Worm (Caenorhabditis elegans): ENCODE data around the gene B0416.10.

Gene B0416.10

DNA sequence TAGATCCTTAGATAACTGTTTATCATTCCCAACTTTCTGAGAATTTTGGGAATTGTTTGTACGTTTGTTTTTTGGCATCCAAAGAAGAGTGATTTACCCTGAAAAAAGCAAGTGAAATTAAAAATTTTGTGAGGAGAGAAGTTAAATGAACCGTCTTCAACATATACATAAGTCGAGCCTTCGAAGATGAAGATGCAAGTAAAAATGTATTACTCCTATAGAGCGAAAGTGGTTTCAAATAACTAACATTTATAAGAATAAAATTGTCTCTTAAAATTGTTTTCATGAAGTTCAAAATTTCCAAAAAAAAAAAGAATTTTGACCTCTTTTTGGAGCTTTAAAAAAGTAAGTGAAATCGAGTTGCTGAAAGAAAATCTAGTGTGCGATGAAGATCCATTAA, at the start of gene B0416.10:
TSS of gene B0416.10 (minus strand) at position 101 of the 400 bp plus-strand sequence.
- TF ChIP-seq flt-1 (GFP tag; IDR thresholded peaks at IDR 0.05) (no peak), klf-2 (GFP tag; conservative IDR thresholded peaks at IDR 0.05) (no peak), tab-1 (GFP tag; IDR thresholded peaks at IDR 0.05) (no peak), T22C8.4 (GFP tag; IDR thresholded peaks at IDR 0.05) (no peak), ztf-29 (GFP tag; IDR thresholded peaks at IDR 0.05) (no peak), ztf-23 (GFP tag; IDR thresholded peaks at IDR 0.05) (no peak), ref-1 (GFP tag; conservative IDR thresholded peaks at IDR 0.05) (no peak), cog-1 (tag; optimal IDR thresholded peaks at IDR 0.05) (no peak), med-1 (GFP tag; optimal IDR thresholded peaks at IDR 0.05; ENCODE audit: insufficient read depth) (no peak)

DNA sequence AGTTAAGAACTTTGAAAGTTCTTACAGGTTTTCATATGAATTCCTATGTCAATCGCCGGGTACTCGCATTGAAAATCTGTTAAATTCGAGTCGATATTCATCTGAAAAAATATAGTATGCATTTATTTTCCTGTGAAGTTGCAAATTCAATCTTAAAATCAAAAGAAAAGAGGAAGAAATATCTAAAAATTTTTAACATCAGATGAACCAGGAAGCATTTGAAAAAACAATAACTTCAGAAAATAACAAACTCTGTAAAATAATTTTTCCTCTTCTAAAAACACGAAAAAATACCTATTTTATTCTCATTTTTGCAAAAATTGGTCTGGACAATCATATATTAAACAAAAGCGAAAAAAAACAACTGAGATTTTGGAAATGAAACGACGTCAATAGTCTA, 44.6 kb upstream of the B0416.10 start, which contains the start of gene npr-7:
TSS of gene npr-7 (minus strand) at position 101 of the 400 bp plus-strand sequence.
- TF ChIP-seq tab-1 (GFP tag; IDR thresholded peaks at IDR 0.05) (no peak), flt-1 (GFP tag; IDR thresholded peaks at IDR 0.05) (no peak)

DNA sequence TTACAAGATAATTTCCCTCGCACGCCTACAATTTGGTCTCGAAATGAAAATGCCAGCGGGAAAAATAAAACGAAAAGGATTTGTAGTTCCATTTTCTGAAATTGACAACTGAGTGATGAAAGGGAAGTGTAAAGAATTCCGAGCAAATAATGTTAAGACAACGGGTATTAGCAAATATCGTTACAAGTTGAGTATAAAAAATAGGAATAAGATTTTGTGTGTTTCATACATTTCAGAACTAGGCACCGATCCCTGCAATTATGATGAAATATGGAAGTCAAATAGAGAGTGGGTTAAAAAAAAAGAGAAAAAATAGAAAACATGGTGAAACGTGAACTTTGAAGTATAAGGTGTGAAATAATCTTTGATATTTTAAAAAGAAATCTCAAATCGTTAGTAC, 39.9 kb upstream of the B0416.10 start, which contains the start of gene ttr-38:
TSS of gene ttr-38 (minus strand) at position 101 of the 400 bp plus-strand sequence.
- TF ChIP-seq T22C8.4 (GFP tag; IDR thresholded peaks at IDR 0.05) (no peak), flt-1 (GFP tag; IDR thresholded peaks at IDR 0.05) (no peak), cog-1 (tag; optimal IDR thresholded peaks at IDR 0.05) (no peak), tab-1 (GFP tag; IDR thresholded peaks at IDR 0.05) (no peak), med-1 (GFP tag; optimal IDR thresholded peaks at IDR 0.05; ENCODE audit: insufficient read depth) (no peak), ztf-29 (GFP tag; IDR thresholded peaks at IDR 0.05) (no peak), ztf-23 (GFP tag; IDR thresholded peaks at IDR 0.05) (no peak), ref-1 (GFP tag; conservative IDR thresholded peaks at IDR 0.05) (no peak), klf-2 (GFP tag; conservative IDR thresholded peaks at IDR 0.05) (no peak)

- TF ChIP-seq cog-1 (tag; optimal IDR thresholded peaks at IDR 0.05) (no peak), T22C8.4 (GFP tag; IDR thresholded peaks at IDR 0.05) (no peak), ref-1 (GFP tag; conservative IDR thresholded peaks at IDR 0.05) (no peak), klf-2 (GFP tag; conservative IDR thresholded peaks at IDR 0.05) (no peak), med-1 (GFP tag; optimal IDR thresholded peaks at IDR 0.05; ENCODE audit: insufficient read depth) (no peak), tab-1 (GFP tag; IDR thresholded peaks at IDR 0.05) (no peak), flt-1 (GFP tag; IDR thresholded peaks at IDR 0.05) (no peak), ztf-29 (GFP tag; IDR thresholded peaks at IDR 0.05) (no peak), ztf-23 (GFP tag; IDR thresholded peaks at IDR 0.05) (no peak)
Observed at ce11 chrX:9311225-9311624, 36.8 kb upstream of the B0416.10 start, which contains the start of gene H29C22.1. Gene H29C22.1 (minus strand): TSS chrX:9311325.

DNA sequence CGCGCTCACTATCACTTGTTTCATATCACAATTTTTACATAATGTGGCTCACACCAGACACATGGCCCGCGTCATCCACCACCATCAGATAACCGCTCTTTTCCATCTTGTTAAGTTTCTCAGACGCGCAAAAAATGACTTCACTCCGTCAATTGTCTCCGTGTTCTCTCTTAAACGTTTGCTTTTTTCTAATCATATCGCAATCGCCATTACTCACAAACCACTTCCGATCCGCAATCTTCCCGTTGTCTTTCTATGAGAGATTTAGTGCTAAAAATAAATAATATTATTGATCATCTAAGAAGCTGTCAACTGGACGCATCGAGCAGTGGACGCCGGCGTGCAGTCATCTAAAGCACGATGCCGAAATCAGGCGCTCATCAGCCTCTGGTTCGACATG, 28.9 kb upstream of the B0416.10 start, which contains the start of gene tmc-2:
TSS of gene tmc-2 (plus strand) at position 301 of the 400 bp plus-strand sequence.
- TF ChIP-seq ref-1 (GFP tag; conservative IDR thresholded peaks at IDR 0.05) (no peak), ztf-29 (GFP tag; IDR thresholded peaks at IDR 0.05) (no peak), T22C8.4 (GFP tag; IDR thresholded peaks at IDR 0.05) (no peak), klf-2 (GFP tag; conservative IDR thresholded peaks at IDR 0.05) (no peak), flt-1 (GFP tag; IDR thresholded peaks at IDR 0.05) (no peak)

DNA sequence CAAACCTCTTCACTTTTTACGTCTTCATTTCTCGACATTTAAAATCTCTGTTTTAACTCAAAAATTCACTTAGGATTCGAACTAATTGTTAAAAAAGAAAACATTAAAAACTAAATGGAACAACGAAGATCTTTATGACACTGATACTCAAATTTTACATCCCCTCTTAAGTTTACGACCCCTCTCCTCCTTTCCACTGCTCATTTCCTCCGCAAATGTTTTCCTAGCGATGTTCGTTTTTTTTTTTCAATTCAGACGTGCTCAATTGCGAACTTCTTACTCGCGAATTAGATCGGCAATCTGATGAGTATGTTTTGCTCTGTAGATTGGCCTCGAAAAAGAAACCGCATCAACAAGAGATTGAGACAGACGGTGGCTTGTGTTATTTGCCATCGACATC, 28.3 kb upstream of the B0416.10 start:
- TF ChIP-seq cog-1 (tag; optimal IDR thresholded peaks at IDR 0.05) (no peak), ztf-29 (GFP tag; IDR thresholded peaks at IDR 0.05) (no peak), tab-1 (GFP tag; IDR thresholded peaks at IDR 0.05) (no peak), T22C8.4 (GFP tag; IDR thresholded peaks at IDR 0.05) (no peak), flt-1 (GFP tag; IDR thresholded peaks at IDR 0.05) (no peak), ztf-23 (GFP tag; IDR thresholded peaks at IDR 0.05) (no peak), ref-1 (GFP tag; conservative IDR thresholded peaks at IDR 0.05) (no peak), med-1 (GFP tag; optimal IDR thresholded peaks at IDR 0.05; ENCODE audit: insufficient read depth) (no peak), klf-2 (GFP tag; conservative IDR thresholded peaks at IDR 0.05) (no peak)

DNA sequence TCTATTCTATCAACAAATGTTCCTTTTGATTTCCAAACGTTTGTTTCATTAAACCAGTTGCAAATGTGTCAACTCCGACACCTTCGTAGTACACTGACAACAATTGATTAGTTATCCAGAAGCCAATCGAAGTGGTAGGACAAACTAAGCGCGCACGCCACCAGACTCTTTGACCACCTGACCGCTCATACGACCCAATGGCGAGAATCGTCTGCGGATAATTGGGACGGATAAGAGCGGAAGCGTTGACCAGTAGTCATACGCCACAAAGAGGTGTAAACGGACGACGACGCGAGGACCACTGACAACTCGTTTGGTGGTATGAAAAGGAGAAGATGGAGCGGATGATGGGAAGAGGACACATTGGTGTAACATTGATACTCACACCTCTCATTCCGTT, 25.9 kb upstream of the B0416.10 start:
- TF ChIP-seq ref-1 (GFP tag; conservative IDR thresholded peaks at IDR 0.05) (no peak), med-1 (GFP tag; optimal IDR thresholded peaks at IDR 0.05; ENCODE audit: insufficient read depth) (no peak), flt-1 (GFP tag; IDR thresholded peaks at IDR 0.05) (no peak), T22C8.4 (GFP tag; IDR thresholded peaks at IDR 0.05) (no peak), cog-1 (tag; optimal IDR thresholded peaks at IDR 0.05) (no peak), klf-2 (GFP tag; conservative IDR thresholded peaks at IDR 0.05) (no peak), tab-1 (GFP tag; IDR thresholded peaks at IDR 0.05) (no peak), ztf-29 (GFP tag; IDR thresholded peaks at IDR 0.05) (no peak), ztf-23 (GFP tag; IDR thresholded peaks at IDR 0.05) (no peak)

DNA sequence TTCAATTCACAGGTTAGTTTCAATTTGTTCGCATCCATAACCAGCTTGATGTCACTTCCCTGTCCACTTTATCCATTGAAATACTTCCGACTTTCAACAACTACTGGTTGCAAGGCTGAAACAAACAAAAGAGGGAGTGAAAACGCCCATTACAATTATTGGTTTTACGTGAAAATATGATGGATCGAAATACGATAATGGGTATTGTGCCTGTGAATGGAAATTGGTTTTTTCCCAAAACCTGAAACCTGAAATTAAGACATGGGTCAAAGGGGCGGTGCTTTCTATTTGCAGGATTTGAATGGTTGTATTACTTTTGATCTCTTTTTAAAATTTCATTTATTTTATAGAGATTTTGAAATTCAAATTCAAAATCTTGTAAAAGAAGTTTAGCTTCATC, 24.4 kb upstream of the B0416.10 start, which contains the start of gene B0416.2:
TSS of gene B0416.2 (plus strand) at position 301 of the 400 bp plus-strand sequence.
- TF ChIP-seq cog-1 (tag; optimal IDR thresholded peaks at IDR 0.05) (no peak), klf-2 (GFP tag; conservative IDR thresholded peaks at IDR 0.05) (no peak), med-1 (GFP tag; optimal IDR thresholded peaks at IDR 0.05; ENCODE audit: insufficient read depth) (no peak), flt-1 (GFP tag; IDR thresholded peaks at IDR 0.05) (no peak), ref-1 (GFP tag; conservative IDR thresholded peaks at IDR 0.05) (no peak), tab-1 (GFP tag; IDR thresholded peaks at IDR 0.05) (no peak), T22C8.4 (GFP tag; IDR thresholded peaks at IDR 0.05) (no peak), ztf-23 (GFP tag; IDR thresholded peaks at IDR 0.05) (no peak), ztf-29 (GFP tag; IDR thresholded peaks at IDR 0.05) (no peak)

- TF ChIP-seq cog-1 (tag; optimal IDR thresholded peaks at IDR 0.05) = no peak
- no peak for TF ChIP-seq ztf-23 (GFP tag; IDR thresholded peaks at IDR 0.05)
- no peak for TF ChIP-seq ref-1 (GFP tag; conservative IDR thresholded peaks at IDR 0.05)
- TF ChIP-seq ztf-29 (GFP tag; IDR thresholded peaks at IDR 0.05) = no peak
- no peak for TF ChIP-seq flt-1 (GFP tag; IDR thresholded peaks at IDR 0.05)
- TF ChIP-seq tab-1 (GFP tag; IDR thresholded peaks at IDR 0.05) = no peak
- TF ChIP-seq med-1 (GFP tag; optimal IDR thresholded peaks at IDR 0.05; ENCODE audit: insufficient read depth) = no peak
- no peak for TF ChIP-seq klf-2 (GFP tag; conservative IDR thresholded peaks at IDR 0.05)
- no peak for TF ChIP-seq T22C8.4 (GFP tag; IDR thresholded peaks at IDR 0.05)
Observed at ce11 chrX:9297834-9298233, 23.4 kb upstream of the B0416.10 start, which contains the start of gene B0416.7. Gene B0416.7 (minus strand): TSS chrX:9297934.

DNA sequence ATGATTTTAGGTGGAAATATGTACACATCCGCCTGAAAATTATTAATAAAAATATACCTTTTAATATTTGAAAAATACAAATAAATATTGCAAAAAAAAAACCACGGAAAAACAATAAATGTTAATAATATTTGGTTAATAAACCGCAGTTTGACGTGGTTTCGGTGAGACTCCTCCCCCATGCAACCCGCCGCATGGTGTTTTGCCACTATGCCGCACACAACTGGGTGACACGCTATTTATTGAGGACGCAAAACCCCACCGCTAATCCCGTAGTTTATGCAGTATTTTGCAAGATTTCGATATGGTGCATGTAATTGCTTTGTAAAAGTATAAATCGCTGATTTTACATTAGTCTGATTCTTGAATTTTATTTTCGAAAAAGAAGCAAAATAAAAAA, 22.1 kb upstream of the B0416.10 start, which contains the start of gene gly-13:
TSS of gene gly-13 (minus strand) at position 32 of the 400 bp plus-strand sequence.
- TF ChIP-seq ztf-23 (GFP tag; IDR thresholded peaks at IDR 0.05) = peak; percentile 86
- TF ChIP-seq flt-1 (GFP tag; IDR thresholded peaks at IDR 0.05) = peak; percentile 87
- 0 out of 2 replicates have a peak, but pooled peaks have one; percentile 36 for TF ChIP-seq ref-1 (GFP tag; conservative IDR thresholded peaks at IDR 0.05)
- TF ChIP-seq ztf-29 (GFP tag; IDR thresholded peaks at IDR 0.05) = no peak
- TF ChIP-seq tab-1 (GFP tag; IDR thresholded peaks at IDR 0.05) = peak; percentile 82; the same call in 1 of the 2 replicates
- peak; percentile 70; the same call in 1 of the 2 replicates for TF ChIP-seq klf-2 (GFP tag; conservative IDR thresholded peaks at IDR 0.05)
- TF ChIP-seq T22C8.4 (GFP tag; IDR thresholded peaks at IDR 0.05) = no peak; the same call in 1 of the 2 replicates
- TF ChIP-seq med-1 (GFP tag; optimal IDR thresholded peaks at IDR 0.05; ENCODE audit: insufficient read depth) = peak; percentile 87
- peak; percentile 72 for TF ChIP-seq cog-1 (tag; optimal IDR thresholded peaks at IDR 0.05)
